Worm (Caenorhabditis elegans) whole organism, mixed stage, embryonic: ENCODE results near the gene srw-16.

Experiments
- ceh-43 ChIP-seq: fragments of 200-800 bp; sonication (Bioruptor generic); optimal IDR thresholded peaks from 2 replicates; lab custom pipeline; 2018; ENCODE audit warnings: mild to moderate bottlenecking, missing genetic modification characterization, moderate library complexity, missing compliant biosample characterization
- elt-3 ChIP-seq: fragments of 150-350 bp; optimal IDR thresholded peaks from 2 replicates; lab custom pipeline; 2014; ENCODE audit warnings: missing biosample characterization, missing genetic modification characterization
- nhr-28 ChIP-seq: fragments of 150-350 bp; optimal IDR thresholded peaks from 2 replicates; lab custom pipeline; 2014; ENCODE audit warnings: missing biosample characterization, missing genetic modification characterization
- pha-4 ChIP-seq: fragments of 150-350 bp; optimal IDR thresholded peaks from 2 replicates; lab custom pipeline; 2018; ENCODE audit warnings: missing biosample characterization, missing genetic modification reagents, missing genetic modification characterization

DNA sequence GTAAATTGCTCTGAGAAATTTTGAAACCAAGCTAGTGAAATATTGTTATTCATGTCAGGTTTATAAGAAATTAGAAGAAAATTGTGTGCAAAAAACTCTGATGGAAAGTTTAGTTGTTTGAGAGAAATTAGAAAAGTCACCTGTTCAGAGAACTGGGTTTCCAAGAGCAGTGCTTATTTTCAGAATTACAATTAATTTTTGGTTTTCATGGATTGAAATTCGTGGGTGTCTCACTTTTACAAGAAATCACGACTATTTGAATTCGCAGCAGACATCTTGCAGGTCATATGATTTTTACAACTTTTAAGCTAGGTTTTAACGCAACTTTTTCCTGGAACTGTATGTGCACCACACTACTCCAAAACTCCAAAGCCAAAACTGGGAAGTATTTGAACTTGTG lies 34.4 kb upstream of the srw-16 start, which contains the start of gene srz-10:
- TF ChIP-seq nhr-28 (no peak), pha-4 (tag; lab: Kevin White, UChicago) (no peak), ceh-43 (no peak), elt-3 (tag; lab: Kevin White, UChicago) (no peak)
